Fruit fly (Drosophila melanogaster) whole organism, wandering third instar larva: ENCODE measurements around the gene Tim17b1.

Experiments
- Dif ChIP-seq: fragments of 200-275, 200-300 bp; sonication (Bioruptor generic); optimal IDR thresholded peaks from 2 replicates; lab custom pipeline; 2018; ENCODE audit warnings: missing biosample characterization, missing genetic modification characterization; ENCODE audit not compliant: partially characterized antibody
- Hr78 ChIP-seq: fragments of >200 bp; optimal IDR thresholded peaks from 2 replicates; lab custom pipeline; 2017; ENCODE audit warnings: missing biosample characterization, missing genetic modification characterization
- br ChIP-seq: fragments of 200-800 bp; sonication (Bioruptor generic); optimal IDR thresholded peaks from 2 replicates; lab custom pipeline; 2016; ENCODE audit warnings: missing biosample characterization, missing genetic modification characterization
- h ChIP-seq: fragments of 200-800 bp; sonication (Bioruptor generic); optimal IDR thresholded peaks from 3 replicates; lab custom pipeline; 2016; ENCODE audit warnings: missing biosample characterization, mild to moderate bottlenecking, missing genetic modification characterization
- lola ChIP-seq: fragments of >200 bp; optimal IDR thresholded peaks from 2 replicates; lab custom pipeline; 2017; ENCODE audit warnings: missing biosample characterization, missing genetic modification characterization
- psq ChIP-seq: fragments of 200-800 bp; sonication (Bioruptor generic); optimal IDR thresholded peaks from 3 replicates; lab custom pipeline; 2017; ENCODE audit warnings: missing biosample characterization, mild to moderate bottlenecking, missing genetic modification characterization, moderate library complexity

DNA sequence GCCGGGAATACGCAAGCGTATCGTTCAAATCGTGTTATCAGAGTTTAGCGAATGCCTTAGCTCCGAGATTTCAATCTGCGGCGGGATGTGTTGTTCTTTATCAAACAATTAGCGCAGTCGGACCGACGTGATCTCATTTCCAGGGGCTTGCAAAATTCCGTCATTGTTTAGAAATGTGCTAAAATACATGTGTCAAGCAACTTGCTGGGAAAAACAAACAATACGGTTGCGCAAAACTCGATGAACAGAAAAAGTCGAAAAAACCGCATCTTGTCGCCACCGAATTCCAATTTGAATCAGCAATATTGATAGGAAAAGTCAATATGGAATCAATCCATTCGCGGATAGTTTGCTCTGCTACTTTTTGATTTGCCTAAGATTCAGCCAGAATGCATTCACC is 37.4 kb upstream of the Tim17b1 start, which contains the start of gene Tim17a2:
- TF ChIP-seq psq (GFP tag; lab: Kevin White, UChicago), result no peak
- TF ChIP-seq br (GFP tag; lab: Kevin White, UChicago), result no peak
- TF ChIP-seq Dif (GFP tag; lab: Kevin White, UChicago), result no peak
- TF ChIP-seq lola (GFP tag; lab: Kevin White, UChicago), result no peak
- TF ChIP-seq Hr78, result no peak
- no peak for TF ChIP-seq h (GFP tag; lab: Kevin White, UChicago)
